Worm (Caenorhabditis elegans) whole organism, L4/young adult: Measurements from ENCODE around the gene T04G9.7.

Experiments
- W03F9.2 ChIP-seq: fragments of 150-350 bp; optimal IDR thresholded peaks from 2 replicates; lab custom pipeline; 2014; ENCODE audit warnings: missing biosample characterization, missing genetic modification characterization
- dao-5 ChIP-seq: sonication (generic microtip); optimal IDR thresholded peaks from 2 replicates; lab custom pipeline; 2016; ENCODE audit warnings: missing genotype, missing genetic modification characterization, moderate library complexity, missing compliant biosample characterization
- him-1 ChIP-seq: sonication (generic microtip); optimal IDR thresholded peaks from 2 replicates; lab custom pipeline; 2016; ENCODE audit warnings: missing genotype, missing genetic modification reagents, missing genetic modification characterization, missing compliant biosample characterization

Gene T04G9.7

ce11 chrX:770537-770936 is at the start of gene T04G9.7:
Gene T04G9.7 (plus strand): TSS chrX:770837.
- TF ChIP-seq W03F9.2 (tag; lab: Kevin White, UChicago) (no peak), him-1 (tag; lab: Kevin White, UChicago) (no peak), dao-5 (tag; lab: Kevin White, UChicago) (no peak)

ce11 chrX:725868-726267 is 44.8 kb upstream of the T04G9.7 start, which contains the start of gene sli-1:
Gene sli-1 (minus strand): TSS chrX:725968.
- TF ChIP-seq him-1 (tag; lab: Kevin White, UChicago) (no peak), dao-5 (tag; lab: Kevin White, UChicago) (no peak)

ce11 chrX:726295-726694 is 44.3 kb upstream of the T04G9.7 start:
- TF ChIP-seq him-1 (tag; lab: Kevin White, UChicago) (no peak), W03F9.2 (tag; lab: Kevin White, UChicago) (no peak)

- TF ChIP-seq dao-5 (tag; lab: Kevin White, UChicago): no peak
- TF ChIP-seq him-1 (tag; lab: Kevin White, UChicago): no peak
- TF ChIP-seq W03F9.2 (tag; lab: Kevin White, UChicago): peak; percentile 57
Observed at ce11 chrX:727737-728136, 42.9 kb upstream of the T04G9.7 start.

- TF ChIP-seq W03F9.2 (tag; lab: Kevin White, UChicago) (no peak), dao-5 (tag; lab: Kevin White, UChicago) (no peak), him-1 (tag; lab: Kevin White, UChicago) (no peak)
Observed at ce11 chrX:729062-729461, 41.6 kb upstream of the T04G9.7 start.

- no peak for TF ChIP-seq W03F9.2 (tag; lab: Kevin White, UChicago)
- no peak for TF ChIP-seq dao-5 (tag; lab: Kevin White, UChicago)
- TF ChIP-seq him-1 (tag; lab: Kevin White, UChicago): no peak
Observed at ce11 chrX:735572-735971, 35.1 kb upstream of the T04G9.7 start, which contains the start of gene npr-19. Gene npr-19 (minus strand): TSS chrX:735672.

ce11 chrX:736989-737388 is 33.6 kb upstream of the T04G9.7 start:
- TF ChIP-seq him-1 (tag; lab: Kevin White, UChicago) (no peak), dao-5 (tag; lab: Kevin White, UChicago) (no peak), W03F9.2 (tag; lab: Kevin White, UChicago) (no peak)

- TF ChIP-seq dao-5 (tag; lab: Kevin White, UChicago): no peak
- TF ChIP-seq him-1 (tag; lab: Kevin White, UChicago): no peak
- no peak for TF ChIP-seq W03F9.2 (tag; lab: Kevin White, UChicago)
Observed at ce11 chrX:748319-748718, 22.3 kb upstream of the T04G9.7 start.

ce11 chrX:759634-760033 is 11.0 kb upstream of the T04G9.7 start, which contains the start of gene aex-3:
Gene aex-3 (minus strand): TSS chrX:759734.
- no peak for TF ChIP-seq him-1 (tag; lab: Kevin White, UChicago)
- no peak for TF ChIP-seq dao-5 (tag; lab: Kevin White, UChicago)
- TF ChIP-seq W03F9.2 (tag; lab: Kevin White, UChicago): no peak

- no peak for TF ChIP-seq W03F9.2 (tag; lab: Kevin White, UChicago)
- TF ChIP-seq him-1 (tag; lab: Kevin White, UChicago): no peak
Observed at ce11 chrX:760579-760978, 10.1 kb upstream of the T04G9.7 start.

- TF ChIP-seq him-1 (tag; lab: Kevin White, UChicago) (no peak), W03F9.2 (tag; lab: Kevin White, UChicago) (no peak), dao-5 (tag; lab: Kevin White, UChicago) (no peak)
Observed at ce11 chrX:763452-763851, 7.2 kb upstream of the T04G9.7 start, which contains the start of gene dyf-11. Gene dyf-11 (plus strand): TSS chrX:763752.

ce11 chrX:768061-768646 is 2.5 kb upstream of the T04G9.7 start, which contains the start of the genes trap-2 and ile-2:
Gene trap-2 (minus strand): TSS chrX:768069.
Gene ile-2 (plus strand): TSS chrX:768596.
- TF ChIP-seq W03F9.2 (tag; lab: Kevin White, UChicago) (peak; percentile 81), dao-5 (tag; lab: Kevin White, UChicago) (peak; percentile 23), him-1 (tag; lab: Kevin White, UChicago) (peak; percentile 51)

- TF ChIP-seq W03F9.2 (tag; lab: Kevin White, UChicago): no peak
- no peak for TF ChIP-seq dao-5 (tag; lab: Kevin White, UChicago)
- TF ChIP-seq him-1 (tag; lab: Kevin White, UChicago): no peak
Observed at ce11 chrX:769550-769949, 1.1 kb upstream of the T04G9.7 start.

- TF ChIP-seq dao-5 (tag; lab: Kevin White, UChicago) (no peak), him-1 (tag; lab: Kevin White, UChicago) (no peak), W03F9.2 (tag; lab: Kevin White, UChicago) (no peak)
Observed at ce11 chrX:772184-772583, 1.5 kb downstream of the T04G9.7 start, which contains the start of gene T04G9.4. Gene T04G9.4 (plus strand): TSS chrX:772476.
